Fruit fly (Drosophila melanogaster) whole organism, prepupa: Measurements from ENCODE around the gene Cyp6d4.

Experiments used
- Blimp-1 ChIP-seq: fragments of 200-800 bp; sonication (Bioruptor generic); optimal IDR thresholded peaks from 3 replicates; lab custom pipeline; 2017; ENCODE audit warnings: missing biosample characterization, missing genetic modification characterization, mild to moderate bottlenecking, moderate library complexity, missing genetic modification reagents
- CG10631 ChIP-seq: fragments of 200-800 bp; sonication (Bioruptor generic); optimal IDR thresholded peaks from 2 replicates; lab custom pipeline; 2016; ENCODE audit warnings: missing biosample characterization, missing genetic modification characterization
- CG10669 ChIP-seq: fragments of 200-800 bp; sonication (Bioruptor generic); optimal IDR thresholded peaks from 3 replicates; lab custom pipeline; 2018; ENCODE audit warnings: missing biosample characterization, mild to moderate bottlenecking, missing genetic modification characterization, moderate library complexity
- CG11294 ChIP-seq: fragments of 200-800 bp; sonication (Bioruptor generic); IDR thresholded peaks from 2 replicates; pipeline ENCODE4 v1.3.6; 2022; ENCODE audit warnings: missing biosample characterization, missing genetic modification characterization
- CG11762 ChIP-seq: fragments of 200-800 bp; sonication (Bioruptor generic); optimal IDR thresholded peaks from 3 replicates; lab custom pipeline; 2016; ENCODE audit warnings: missing biosample characterization, missing genetic modification characterization; ENCODE audit not compliant: insufficient read depth
- CG11902 ChIP-seq: fragments of 200-800 bp; sonication (Bioruptor generic); optimal IDR thresholded peaks from 3 replicates; lab custom pipeline; 2016; ENCODE audit warnings: missing biosample characterization, missing genetic modification characterization
- CG15336 ChIP-seq: fragments of 200-800 bp; sonication (Bioruptor generic); IDR thresholded peaks from 2 replicates; pipeline ENCODE4 v1.3.6; 2022; ENCODE audit warnings: missing biosample characterization, missing genetic modification characterization
- CG1621 ChIP-seq: fragments of 200-800 bp; sonication (Bioruptor generic); optimal IDR thresholded peaks from 3 replicates; lab custom pipeline; 2018; ENCODE audit warnings: missing biosample characterization, mild to moderate bottlenecking, missing genetic modification characterization
- CG16779 ChIP-seq: fragments of 200-800 bp; sonication (Bioruptor generic); optimal IDR thresholded peaks from 3 replicates; lab custom pipeline; 2017; ENCODE audit warnings: missing biosample characterization, mild to moderate bottlenecking, missing genetic modification characterization
- CG3032 ChIP-seq: fragments of 200-800 bp; optimal IDR thresholded peaks from 2 replicates; lab custom pipeline; 2019; ENCODE audit warnings: missing biosample characterization, mild to moderate bottlenecking, missing genetic modification characterization, moderate library complexity
- CG31627 ChIP-seq: fragments of 200-800 bp; sonication (Bioruptor generic); optimal IDR thresholded peaks from 3 replicates; lab custom pipeline; 2016; ENCODE audit warnings: missing biosample characterization, missing genetic modification characterization
- CG32006 ChIP-seq: fragments of 200-800 bp; sonication (Bioruptor generic); optimal IDR thresholded peaks from 3 replicates; lab custom pipeline; 2017; ENCODE audit warnings: missing biosample characterization, mild to moderate bottlenecking, missing genetic modification characterization
- CG34406 ChIP-seq: fragments of 200-800 bp; sonication (Bioruptor generic); optimal IDR thresholded peaks from 3 replicates; lab custom pipeline; 2016; ENCODE audit warnings: missing biosample characterization, missing genetic modification characterization
- CG4318 ChIP-seq: fragments of 200-800 bp; sonication (Bioruptor generic); optimal IDR thresholded peaks from 3 replicates; lab custom pipeline; 2017; ENCODE audit warnings: missing biosample characterization, mild to moderate bottlenecking, missing genetic modification characterization
- CG6163 ChIP-seq: fragments of 200-800 bp; sonication (Bioruptor generic); IDR thresholded peaks from 3 replicates; pipeline ENCODE4 v1.3.6; 2022; ENCODE audit warnings: missing biosample characterization, missing genetic modification characterization
- CG6276 ChIP-seq: fragments of 200-800 bp; sonication (Bioruptor generic); optimal IDR thresholded peaks from 2 replicates; lab custom pipeline; 2017; ENCODE audit warnings: missing biosample characterization, mild to moderate bottlenecking, missing genetic modification characterization
- CG6792 ChIP-seq: fragments of 200-800 bp; sonication (Bioruptor generic); optimal IDR thresholded peaks from 3 replicates; lab custom pipeline; 2016; ENCODE audit warnings: missing biosample characterization, missing genetic modification characterization
- CG6808 ChIP-seq: fragments of 200-800 bp; sonication (Bioruptor generic); optimal IDR thresholded peaks from 3 replicates; lab custom pipeline; 2017; ENCODE audit warnings: missing biosample characterization, missing genetic modification characterization, mild to moderate bottlenecking, moderate library complexity, missing genetic modification reagents
- CG7368 ChIP-seq: fragments of 200-800 bp; sonication (Bioruptor generic); optimal IDR thresholded peaks from 3 replicates; lab custom pipeline; 2016; ENCODE audit warnings: missing biosample characterization, missing genetic modification characterization
- CG8119 ChIP-seq: fragments of 200-800 bp; sonication (Bioruptor generic); IDR thresholded peaks from 3 replicates; pipeline ENCODE4 v1.3.6; 2022; ENCODE audit warnings: missing biosample characterization, missing genetic modification characterization
- CG8319 ChIP-seq: fragments of 200-800 bp; sonication (Bioruptor generic); optimal IDR thresholded peaks from 3 replicates; lab custom pipeline; 2016; ENCODE audit warnings: missing biosample characterization, missing genetic modification characterization
- CG9139 ChIP-seq: fragments of 200-800 bp; sonication (Bioruptor generic); optimal IDR thresholded peaks from 3 replicates; lab custom pipeline; 2017; ENCODE audit warnings: missing biosample characterization, mild to moderate bottlenecking, missing genetic modification characterization
- Eip75B ChIP-seq: fragments of 200-800 bp; sonication (Bioruptor generic); optimal IDR thresholded peaks from 3 replicates; lab custom pipeline; 2016; ENCODE audit warnings: missing biosample characterization, missing genetic modification characterization
- Eip78C ChIP-seq: fragments of 200-800 bp; sonication (Bioruptor generic); peaks from one replicate; lab custom pipeline; 2016; ENCODE audit warnings: missing biosample characterization, missing genetic modification characterization
- Ets21C ChIP-seq: fragments of 200-800 bp; sonication (Bioruptor generic); optimal IDR thresholded peaks from 3 replicates; lab custom pipeline; 2016; ENCODE audit warnings: missing biosample characterization, missing genetic modification characterization
- Hr38 ChIP-seq: sonication (Bioruptor generic); optimal IDR thresholded peaks from 2 replicates; lab custom pipeline; 2016; ENCODE audit warnings: missing biosample characterization, missing genetic modification characterization
- Met ChIP-seq: fragments of 200-800 bp; sonication (Bioruptor generic); optimal IDR thresholded peaks from 3 replicates; lab custom pipeline; 2016; ENCODE audit warnings: missing biosample characterization, missing genetic modification characterization
- Sox102F ChIP-seq: fragments of 200-800 bp; sonication (Bioruptor generic); optimal IDR thresholded peaks from 2 replicates; lab custom pipeline; 2016; ENCODE audit warnings: missing biosample characterization, mild to moderate bottlenecking, missing genetic modification characterization
- Sox15 ChIP-seq: fragments of 200-800 bp; sonication (Bioruptor generic); optimal IDR thresholded peaks from 3 replicates; lab custom pipeline; 2016; ENCODE audit warnings: missing biosample characterization, missing genetic modification characterization
- achi ChIP-seq: fragments of 200-800 bp; sonication (Bioruptor generic); optimal IDR thresholded peaks from 3 replicates; lab custom pipeline; 2016; ENCODE audit warnings: missing biosample characterization, missing genetic modification characterization
- acj6 ChIP-seq: fragments of 200-800 bp; sonication (Bioruptor generic); optimal IDR thresholded peaks from 3 replicates; lab custom pipeline; 2016; ENCODE audit warnings: missing biosample characterization, missing genetic modification characterization
- dac ChIP-seq: fragments of 200-800 bp; sonication (Bioruptor generic); optimal IDR thresholded peaks from 2 replicates; lab custom pipeline; 2017; ENCODE audit warnings: missing biosample characterization, mild to moderate bottlenecking, missing genetic modification characterization
- dsx ChIP-seq: fragments of 200-800 bp; optimal IDR thresholded peaks from 3 replicates; lab custom pipeline; 2019; ENCODE audit warnings: missing biosample characterization, mild to moderate bottlenecking, missing genetic modification characterization, moderate library complexity; ENCODE audit not compliant: poor library complexity, severe bottlenecking
- eg ChIP-seq: fragments of 200-800 bp; sonication (Bioruptor generic); IDR thresholded peaks from 3 replicates; pipeline ENCODE4 v1.3.6; 2022; ENCODE audit warnings: missing biosample characterization, missing genetic modification characterization
- fd85E ChIP-seq: fragments of 200-800 bp; sonication (Bioruptor generic); optimal IDR thresholded peaks from 3 replicates; lab custom pipeline; 2016; ENCODE audit warnings: missing biosample characterization, missing genetic modification characterization
- fkh ChIP-seq: fragments of 200-800 bp; sonication (Bioruptor generic); optimal IDR thresholded peaks from 3 replicates; lab custom pipeline; 2017; ENCODE audit warnings: missing biosample characterization, mild to moderate bottlenecking, missing genetic modification characterization, moderate library complexity
- net ChIP-seq: fragments of 200-800 bp; sonication (Bioruptor generic); optimal IDR thresholded peaks from 3 replicates; lab custom pipeline; 2016; ENCODE audit warnings: missing biosample characterization, missing genetic modification characterization
- pdm3 ChIP-seq: fragments of 200-800 bp; sonication (Bioruptor generic); optimal IDR thresholded peaks from 3 replicates; lab custom pipeline; 2016; ENCODE audit warnings: missing biosample characterization, missing genetic modification characterization
- salr ChIP-seq, 2 experiments: fragments of 200-800 bp; sonication (Bioruptor generic); optimal IDR thresholded peaks; 3 replicates each; lab custom pipeline; 2016 to 2018; ENCODE audit warnings: missing biosample characterization in 2 of 2, missing genetic modification characterization in 2 of 2, mild to moderate bottlenecking in 1 of 2
- spab ChIP-seq: fragments of 200-800 bp; sonication (Bioruptor generic); optimal IDR thresholded peaks from 2 replicates; lab custom pipeline; 2017; ENCODE audit warnings: missing biosample characterization, mild to moderate bottlenecking, missing genetic modification characterization, missing genetic modification reagents
- ss ChIP-seq, 2 experiments: fragments of 200-800 bp; sonication (Bioruptor generic); optimal IDR thresholded peaks; 2 replicates in 1 of 2; 3 replicates in 1 of 2; lab custom pipeline; 2017 to 2018; ENCODE audit warnings: mild to moderate bottlenecking in 2 of 2, missing biosample characterization in 2 of 2, missing genetic modification characterization in 2 of 2, moderate library complexity in 1 of 2
- topi ChIP-seq: fragments of 200-800 bp; sonication (Bioruptor generic); optimal IDR thresholded peaks from 3 replicates; lab custom pipeline; 2016; ENCODE audit warnings: missing biosample characterization, missing genetic modification characterization

Gene Cyp6d4

DNA sequence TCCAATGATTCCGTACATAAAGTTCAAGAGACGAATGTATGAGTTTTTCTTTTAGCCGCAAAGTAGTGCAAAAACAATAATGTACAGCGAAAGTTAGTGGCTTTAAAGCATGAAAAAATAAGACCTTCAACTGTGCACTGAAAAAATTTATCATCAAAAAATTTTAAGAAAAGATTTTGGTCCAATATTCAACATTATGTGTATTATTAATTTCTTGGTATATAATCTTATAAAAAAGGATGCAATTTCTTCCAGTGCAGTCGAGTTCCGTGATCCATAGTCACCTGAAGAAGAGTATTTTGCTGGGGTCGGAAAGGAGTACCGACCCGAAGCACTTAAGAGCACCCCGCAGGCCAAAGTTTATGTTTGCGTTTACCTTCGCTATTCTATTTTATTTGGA lies 29.5 kb upstream of the Cyp6d4 start (continued):
- TF ChIP-seq dsx (no peak), spab (GFP tag; lab: Kevin White, UChicago) (no peak), fd85E (GFP tag; lab: Kevin White, UChicago) (no peak), CG6792 (GFP tag; lab: Kevin White, UChicago) (no peak), CG3032 (tag; lab: Kevin White, UChicago) (no peak), fkh (no peak), pdm3 (GFP tag; lab: Kevin White, UChicago) (peak; percentile 51), CG15336 (GFP tag; lab: Robert Waterston, UW) (peak; percentile 80), net (GFP tag; lab: Kevin White, UChicago) (peak; percentile 48), CG32006 (peak; percentile 69), Sox102F (peak; percentile 0), acj6 (GFP tag; lab: Kevin White, UChicago) (peak; percentile 50), achi (GFP tag; lab: Kevin White, UChicago) (peak; percentile 53), CG8319 (GFP tag; lab: Kevin White, UChicago) (no peak), CG9139 (GFP tag; lab: Kevin White, UChicago) (no peak), Eip78C (GFP tag; lab: Kevin White, UChicago) (peak; percentile 92), CG4318 (GFP tag; lab: Kevin White, UChicago) (peak; percentile 48), ss (GFP tag; optimal IDR thresholded peaks at IDR 0.05; lab: Kevin White, UChicago) (no peak), CG34406 (GFP tag; lab: Kevin White, UChicago) (peak; percentile 46), CG6808 (no peak), salr (GFP tag; optimal IDR thresholded peaks at IDR 0.05; lab: Kevin White, UChicago) (peak in 1 of 2 experiments; percentile 37), CG11902 (GFP tag; lab: Kevin White, UChicago) (no peak), CG10631 (peak; percentile 8), CG11762 (GFP tag; lab: Kevin White, UChicago) (no peak), Blimp-1 (no peak), Ets21C (GFP tag; lab: Kevin White, UChicago) (no peak), CG11294 (GFP tag; lab: Robert Waterston, UW) (peak; percentile 14; the same call in 1 of the 2 replicates), CG16779 (tag; lab: Kevin White, UChicago) (no peak), CG7368 (peak; percentile 6), Sox15 (peak; percentile 10), eg (GFP tag; lab: Robert Waterston, UW) (peak; percentile 57)

DNA sequence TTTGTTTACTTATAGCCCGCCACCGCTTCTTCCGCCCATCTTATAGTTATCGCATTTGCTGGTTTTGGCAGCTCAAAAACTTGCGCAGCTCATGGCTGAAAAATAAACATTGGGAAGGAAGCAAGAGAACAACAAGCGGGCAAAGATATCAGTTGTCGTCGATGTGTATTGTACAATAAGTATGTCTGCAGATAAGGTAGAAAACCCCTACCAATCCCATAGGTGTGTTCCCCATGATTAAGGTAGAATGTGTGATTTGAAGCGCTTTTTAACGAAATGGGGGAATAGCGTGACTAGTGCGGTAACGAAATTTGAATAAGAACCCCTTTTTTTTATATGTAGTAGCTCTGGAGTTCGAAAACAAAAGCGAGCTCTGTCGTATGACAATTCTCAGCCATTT lies 29.0 kb upstream of the Cyp6d4 start:
- TF ChIP-seq fkh (peak; percentile 81), Hr38 (GFP tag; lab: Kevin White, UChicago) (no peak)
- TF ChIP-seq, all 60 proteins: peak for 1

DNA sequence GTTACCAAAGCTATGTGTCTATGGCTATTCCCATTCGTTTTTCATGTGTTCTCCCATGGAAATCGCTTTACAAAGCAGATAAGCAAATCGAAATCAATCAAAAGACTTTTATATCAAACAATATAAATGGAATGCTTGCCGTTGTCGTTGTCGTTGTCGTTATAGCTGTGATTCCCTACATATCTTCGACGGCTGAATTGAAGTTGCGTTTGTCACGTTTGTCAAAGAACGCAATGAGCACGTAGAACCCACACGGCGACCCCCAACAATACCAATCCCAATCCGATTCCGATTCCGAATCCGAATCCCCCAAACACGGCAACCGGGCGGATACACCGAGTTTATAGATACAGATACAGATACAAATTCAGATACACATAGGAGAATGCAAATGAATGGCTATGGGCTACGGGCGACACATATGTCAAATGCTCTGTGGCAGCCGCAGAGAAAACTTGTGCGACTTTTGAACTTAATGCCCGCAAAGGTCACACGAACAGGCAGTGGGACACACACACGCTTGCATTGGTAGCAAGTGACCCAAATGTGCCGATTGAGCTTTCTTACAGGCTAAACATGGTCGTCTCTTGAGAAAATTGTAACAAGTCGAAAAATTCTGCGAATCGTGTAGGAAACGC lies 28.2 kb upstream of the Cyp6d4 start:
- TF ChIP-seq CG1621 (tag; lab: Kevin White, UChicago) = no peak
- no peak for TF ChIP-seq topi
- TF ChIP-seq CG6792 (GFP tag; lab: Kevin White, UChicago) = no peak
- TF ChIP-seq Met (GFP tag; lab: Kevin White, UChicago) = no peak
- no peak for TF ChIP-seq CG6163 (GFP tag; lab: Robert Waterston, UW)
- TF ChIP-seq dac = no peak
- no peak for TF ChIP-seq CG34406 (GFP tag; lab: Kevin White, UChicago)
- no peak for TF ChIP-seq CG11762 (GFP tag; lab: Kevin White, UChicago)
- no peak for TF ChIP-seq CG8119 (GFP tag; lab: Robert Waterston, UW)
- no peak for TF ChIP-seq CG10669
- no peak for TF ChIP-seq CG31627 (GFP tag; lab: Kevin White, UChicago)
- no peak for TF ChIP-seq CG7368
- TF ChIP-seq Eip75B (GFP tag; lab: Kevin White, UChicago) = no peak
- TF ChIP-seq CG3032 (tag; lab: Kevin White, UChicago) = no peak
- no peak for TF ChIP-seq fkh
- no peak for TF ChIP-seq Ets21C (GFP tag; lab: Kevin White, UChicago)
- TF ChIP-seq CG6276 (GFP tag; lab: Kevin White, UChicago) = no peak
